Worm (Caenorhabditis elegans) whole organism, young adult: ENCODE measurements around the gene Y55F3BL.6.

Source experiments
- F55B11.4 ChIP-seq: sonication (generic microtip); optimal IDR thresholded peaks from 2 replicates; lab custom pipeline; 2016; ENCODE audit warnings: missing compliant biosample characterization, missing genetic modification characterization, borderline replicate concordance; ENCODE audit not compliant: insufficient read depth
- ama-1 ChIP-seq, 3 experiments: fragments of 150-350 bp in 1 of 3; sonication (generic microtip) in 2 of 3; optimal IDR thresholded peaks; 2 replicates each; lab custom pipeline; 2014 to 2018; ENCODE audit warnings: missing biosample characterization in 2 of 3, missing genetic modification characterization in 2 of 3, missing genetic modification reagents in 2 of 3
- lin-40 ChIP-seq: sonication (generic microtip); optimal IDR thresholded peaks from 2 replicates; lab custom pipeline; 2016; ENCODE audit warnings: missing genetic modification characterization, mild to moderate bottlenecking, missing compliant biosample characterization, missing genotype, missing genetic modification reagents
- snpc-1.3 ChIP-seq: sonication (generic microtip); optimal IDR thresholded peaks from 2 replicates; lab custom pipeline; 2017; ENCODE audit warnings: missing genetic modification characterization, mild to moderate bottlenecking, missing compliant biosample characterization, antibody characterized with exemption, moderate library complexity, missing genotype, missing genetic modification reagents; ENCODE audit not compliant: insufficient read depth
- snpc-4 ChIP-seq, 5 experiments: fragments of 150-350 bp in 1 of 5; sonication (generic microtip) in 4 of 5; optimal IDR thresholded peaks; 2 replicates each; lab custom pipeline; 2014 to 2018; ENCODE audit warnings: missing genetic modification characterization in 5 of 5, missing biosample characterization in 3 of 5, antibody characterized with exemption in 2 of 5, mild to moderate bottlenecking in 2 of 5, missing compliant biosample characterization in 2 of 5, missing genotype in 2 of 5, moderate library complexity in 2 of 5, missing genetic modification reagents in 1 of 5
- tbp1 ChIP-seq: fragments of 200-800 bp; sonication (Bioruptor generic); optimal IDR thresholded peaks from 2 replicates; lab custom pipeline; 2018; ENCODE audit warnings: mild to moderate bottlenecking, missing genetic modification characterization, missing compliant biosample characterization

ce11 chrIV:795383-795872 lies 11.4 kb downstream of the Y55F3BL.6 start, which contains the start of gene skr-18:
- TF ChIP-seq tbp1 (no peak), snpc-1.3 (tag; lab: Kevin White, UChicago) (peak; percentile 63), lin-40 (tag; lab: Kevin White, UChicago) (no peak), ama-1 (optimal IDR thresholded peaks at IDR 0.05; lab: Kevin White, UChicago) (no peak), ama-1 (GFP tag; optimal IDR thresholded peaks at IDR 0.05; lab: Kevin White, UChicago) (no peak), F55B11.4 (tag; lab: Kevin White, UChicago) (no peak), snpc-4 (GFP tag; optimal IDR thresholded peaks at IDR 0.05; lab: Kevin White, UChicago) (no peak), snpc-4 (tag; optimal IDR thresholded peaks at IDR 0.05; lab: Kevin White, UChicago) (peak in 1 of 4 experiments; percentile 22)
